Fruit fly (Drosophila melanogaster) whole organism, adult: ENCODE results near the gene CG18558.

ENCODE experiments used
- CG11617 ChIP-seq: fragments of 200-800 bp; sonication (Bioruptor generic); optimal IDR thresholded peaks from 2 replicates; lab custom pipeline; 2017; ENCODE audit warnings: mild to moderate bottlenecking, missing biosample characterization, missing genetic modification reagents, missing genetic modification characterization
- CG12768 ChIP-seq: fragments of 200-800 bp; sonication (Bioruptor generic); optimal IDR thresholded peaks from 2 replicates; lab custom pipeline; 2017; ENCODE audit warnings: missing biosample characterization, missing genetic modification characterization, mild to moderate bottlenecking, moderate library complexity, missing genetic modification reagents
- CG14711 ChIP-seq: fragments of 200-800 bp; sonication (Bioruptor generic); optimal IDR thresholded peaks from 2 replicates; lab custom pipeline; 2018; ENCODE audit warnings: missing biosample characterization, mild to moderate bottlenecking, missing genetic modification characterization, moderate library complexity
- CG1620 ChIP-seq: fragments of 200-800 bp; sonication (Bioruptor generic); optimal IDR thresholded peaks from 2 replicates; lab custom pipeline; 2016; ENCODE audit warnings: missing biosample characterization, missing genetic modification characterization
- CG33017 ChIP-seq: fragments of 200-800 bp; sonication (Bioruptor generic); optimal IDR thresholded peaks from 2 replicates; lab custom pipeline; 2018; ENCODE audit warnings: missing biosample characterization, mild to moderate bottlenecking, missing genetic modification characterization, moderate library complexity
- CG5204 ChIP-seq: fragments of 200-800 bp; sonication (Bioruptor generic); optimal IDR thresholded peaks from 2 replicates; lab custom pipeline; 2016; ENCODE audit warnings: missing biosample characterization, missing genetic modification characterization
- CG7045 ChIP-seq: fragments of 200-800 bp; sonication (Bioruptor generic); optimal IDR thresholded peaks from 2 replicates; lab custom pipeline; 2017; ENCODE audit warnings: missing biosample characterization, mild to moderate bottlenecking, missing genetic modification characterization
- CG7101 ChIP-seq: fragments of 200-800 bp; sonication (Bioruptor generic); optimal IDR thresholded peaks from 2 replicates; lab custom pipeline; 2018; ENCODE audit warnings: missing biosample characterization, mild to moderate bottlenecking, missing genetic modification characterization, moderate library complexity
- Clk ChIP-seq: fragments of 200-800 bp; sonication (Bioruptor generic); optimal IDR thresholded peaks from 2 replicates; lab custom pipeline; 2017; ENCODE audit warnings: missing biosample characterization, missing genetic modification characterization
- Crg-1 ChIP-seq: fragments of 200-800 bp; sonication (Bioruptor generic); optimal IDR thresholded peaks from 2 replicates; lab custom pipeline; 2016; ENCODE audit warnings: missing biosample characterization, missing genetic modification characterization
- Hr96 ChIP-seq: fragments of 200-800 bp; sonication (Bioruptor generic); optimal IDR thresholded peaks from 2 replicates; lab custom pipeline; 2016; ENCODE audit warnings: missing biosample characterization, missing genetic modification characterization
- Mnt ChIP-seq: fragments of 200-800 bp; sonication (Bioruptor generic); optimal IDR thresholded peaks from 2 replicates; lab custom pipeline; 2016; ENCODE audit warnings: missing biosample characterization, mild to moderate bottlenecking, missing genetic modification characterization
- bab1 ChIP-seq: fragments of 200-800 bp; sonication (Bioruptor generic); optimal IDR thresholded peaks from 3 replicates; lab custom pipeline; 2019; ENCODE audit warnings: missing biosample characterization, mild to moderate bottlenecking, missing genetic modification characterization, moderate library complexity
- cic ChIP-seq: fragments of 200-800 bp; sonication (Bioruptor generic); optimal IDR thresholded peaks from 2 replicates; lab custom pipeline; 2017; ENCODE audit warnings: missing biosample characterization, mild to moderate bottlenecking, missing genetic modification characterization, moderate library complexity
- cnc ChIP-seq, 2 experiments: fragments of >200 bp; optimal IDR thresholded peaks; 2 replicates each; lab custom pipeline; 2017
- kay ChIP-seq: fragments of 200-800 bp; sonication (Bioruptor generic); peaks from one replicate; lab custom pipeline; 2016; ENCODE audit warnings: missing biosample characterization, missing genetic modification characterization, borderline replicate concordance
- ovo ChIP-seq: fragments of 200-800 bp; sonication (Bioruptor generic); optimal IDR thresholded peaks from 2 replicates; lab custom pipeline; 2016; ENCODE audit warnings: missing biosample characterization, missing genetic modification characterization
- pad ChIP-seq: fragments of 200-800 bp; sonication (Bioruptor generic); optimal IDR thresholded peaks from 3 replicates; lab custom pipeline; 2017; ENCODE audit warnings: missing biosample characterization, missing genetic modification characterization, mild to moderate bottlenecking, moderate library complexity, missing genetic modification reagents
- tj ChIP-seq: fragments of 200-800 bp; sonication (Bioruptor generic); optimal IDR thresholded peaks from 3 replicates; lab custom pipeline; 2017; ENCODE audit warnings: missing biosample characterization, mild to moderate bottlenecking, missing genetic modification characterization, moderate library complexity
- toe ChIP-seq: fragments of 200-800 bp; sonication (Bioruptor generic); optimal IDR thresholded peaks from 2 replicates; lab custom pipeline; 2016; ENCODE audit warnings: missing biosample characterization, missing genetic modification characterization

The CG18558 gene

DNA sequence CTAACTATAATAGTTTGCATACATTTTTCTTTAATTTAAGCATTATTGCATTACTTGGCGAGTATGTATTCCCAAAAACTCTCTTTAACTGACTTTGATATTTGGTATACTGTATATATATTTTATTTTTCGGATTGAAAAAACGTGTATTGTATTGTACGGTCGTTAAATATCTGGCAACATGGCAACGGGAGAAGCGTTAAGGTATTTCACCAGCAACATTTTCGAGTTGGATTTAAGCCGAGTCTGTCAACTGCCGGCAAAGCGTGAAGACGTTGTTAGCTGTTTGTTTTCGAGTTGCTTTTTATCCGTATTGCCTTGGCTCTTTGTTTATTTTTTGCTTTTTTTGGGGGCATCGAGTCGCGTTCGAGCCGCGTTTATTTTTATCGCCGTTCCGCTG, 4.5 kb downstream of the CG18558 start, which contains the start of gene CG2975:
TSS of gene CG2975 (plus strand) at position 275 of the 400 bp plus-strand sequence.
- no peak for TF ChIP-seq CG7101 (tag; lab: Kevin White, UChicago)
- no peak for TF ChIP-seq Mnt (GFP tag; lab: Kevin White, UChicago)
- TF ChIP-seq tj (GFP tag; lab: Kevin White, UChicago): no peak
- no peak for TF ChIP-seq Clk (GFP tag; lab: Kevin White, UChicago)
- TF ChIP-seq CG12768 (GFP tag; lab: Kevin White, UChicago): no peak
- no peak for TF ChIP-seq CG14711 (tag; lab: Kevin White, UChicago)
- TF ChIP-seq toe (GFP tag; lab: Kevin White, UChicago): no peak
- TF ChIP-seq ovo: no peak
- no peak for TF ChIP-seq bab1 (GFP tag; lab: Kevin White, UChicago)
- TF ChIP-seq CG5204 (GFP tag; lab: Kevin White, UChicago): no peak
- TF ChIP-seq CG7045 (GFP tag; lab: Kevin White, UChicago): no peak
- no peak for TF ChIP-seq kay (GFP tag; lab: Kevin White, UChicago)
- no peak for TF ChIP-seq pad (GFP tag; lab: Kevin White, UChicago)
- no peak for TF ChIP-seq cnc (optimal IDR thresholded peaks at IDR 0.05; lab: Kevin White, UChicago)
- no peak for TF ChIP-seq CG11617 (GFP tag; lab: Kevin White, UChicago)
- TF ChIP-seq Hr96 (GFP tag; lab: Kevin White, UChicago): no peak
- no peak for TF ChIP-seq cic (GFP tag; lab: Kevin White, UChicago)
- no peak for TF ChIP-seq CG33017

dm6 chr2L:2837742-2838461, 6.4 kb downstream of the CG18558 start, which contains the start of the genes CG3119 and Cpr23B:
CG3119 (minus strand) TSS chr2L:2837833.
Cpr23B (plus strand) TSS chr2L:2838411.
- TF ChIP-seq Clk (GFP tag; lab: Kevin White, UChicago): no peak
- TF ChIP-seq toe (GFP tag; lab: Kevin White, UChicago): no peak
- no peak for TF ChIP-seq bab1 (GFP tag; lab: Kevin White, UChicago)
- no peak for TF ChIP-seq pad (GFP tag; lab: Kevin White, UChicago)
- no peak for TF ChIP-seq CG11617 (GFP tag; lab: Kevin White, UChicago)
- no peak for TF ChIP-seq cic (GFP tag; lab: Kevin White, UChicago)
- no peak for TF ChIP-seq CG33017
- no peak for TF ChIP-seq cnc (optimal IDR thresholded peaks at IDR 0.05; lab: Kevin White, UChicago)
- TF ChIP-seq CG1620: no peak
- no peak for TF ChIP-seq CG14711 (tag; lab: Kevin White, UChicago)
- no peak for TF ChIP-seq CG12768 (GFP tag; lab: Kevin White, UChicago)
- TF ChIP-seq kay (GFP tag; lab: Kevin White, UChicago): no peak
- TF ChIP-seq tj (GFP tag; lab: Kevin White, UChicago): no peak
- no peak for TF ChIP-seq CG7045 (GFP tag; lab: Kevin White, UChicago)
- TF ChIP-seq CG5204 (GFP tag; lab: Kevin White, UChicago): no peak
- no peak for TF ChIP-seq ovo

DNA sequence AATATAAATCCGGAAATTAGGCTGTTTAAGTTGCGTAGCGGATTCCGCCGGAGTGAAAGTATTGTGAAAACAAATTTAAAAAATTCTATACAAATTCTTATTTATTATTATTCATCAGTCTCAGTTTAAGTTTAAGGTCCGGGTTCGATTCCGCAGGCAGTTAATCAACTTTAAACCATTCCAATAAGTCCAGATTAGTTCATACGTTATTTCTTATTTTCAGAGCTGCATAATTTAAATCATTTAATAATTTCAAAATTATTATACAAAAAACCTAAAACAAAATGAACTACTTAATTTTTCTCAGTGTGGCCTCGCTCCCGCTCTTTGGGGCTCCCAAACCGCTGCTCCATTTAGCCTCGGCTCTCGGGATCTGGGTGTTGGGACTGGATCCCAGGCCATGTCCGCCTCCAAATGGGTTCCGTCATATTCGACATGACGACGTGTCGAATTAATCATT, 13.9 kb downstream of the CG18558 start:
- TF ChIP-seq toe (GFP tag; lab: Kevin White, UChicago) (peak; percentile 9), CG5204 (GFP tag; lab: Kevin White, UChicago) (peak; percentile 32), kay (GFP tag; lab: Kevin White, UChicago) (no peak), Crg-1 (GFP tag; lab: Kevin White, UChicago) (no peak), bab1 (GFP tag; lab: Kevin White, UChicago) (peak; percentile 12), CG7101 (tag; lab: Kevin White, UChicago) (no peak), CG7045 (GFP tag; lab: Kevin White, UChicago) (peak; percentile 56), CG11617 (GFP tag; lab: Kevin White, UChicago) (no peak)

- peak; percentile 18 for TF ChIP-seq pad (GFP tag; lab: Kevin White, UChicago)
- TF ChIP-seq ovo: peak; percentile 13
- no peak for TF ChIP-seq Clk (GFP tag; lab: Kevin White, UChicago)
Observed at dm6 chr2L:2829637-2830340, 14.5 kb downstream of the CG18558 start, which contains the start of gene Duox. Duox (minus strand) TSS chr2L:2830248.

DNA sequence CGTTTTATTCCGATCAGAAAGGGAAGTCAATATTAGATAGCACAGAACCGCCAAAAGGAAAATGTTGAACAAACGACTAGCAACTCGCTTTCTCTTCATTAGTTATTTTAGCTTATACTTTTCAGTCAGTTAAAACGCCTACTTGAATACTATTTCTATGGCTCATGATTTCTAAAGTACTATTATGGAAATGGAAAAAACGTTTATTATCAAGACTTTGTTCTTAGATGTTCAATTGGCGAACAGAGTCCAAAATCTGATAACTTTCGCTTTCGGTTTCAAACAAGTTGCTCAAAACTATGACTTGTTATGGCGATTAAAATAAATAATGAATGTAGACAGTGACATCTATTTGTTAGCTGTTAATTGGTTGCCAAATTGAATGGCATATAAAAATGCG, 18.9 kb downstream of the CG18558 start, which contains the start of gene CG3123:
TSS of gene CG3123 (minus strand) at position 101 of the 400 bp plus-strand sequence.
- TF ChIP-seq tj (GFP tag; lab: Kevin White, UChicago) (no peak), toe (GFP tag; lab: Kevin White, UChicago) (no peak), CG7101 (tag; lab: Kevin White, UChicago) (no peak), Mnt (GFP tag; lab: Kevin White, UChicago) (no peak)

DNA sequence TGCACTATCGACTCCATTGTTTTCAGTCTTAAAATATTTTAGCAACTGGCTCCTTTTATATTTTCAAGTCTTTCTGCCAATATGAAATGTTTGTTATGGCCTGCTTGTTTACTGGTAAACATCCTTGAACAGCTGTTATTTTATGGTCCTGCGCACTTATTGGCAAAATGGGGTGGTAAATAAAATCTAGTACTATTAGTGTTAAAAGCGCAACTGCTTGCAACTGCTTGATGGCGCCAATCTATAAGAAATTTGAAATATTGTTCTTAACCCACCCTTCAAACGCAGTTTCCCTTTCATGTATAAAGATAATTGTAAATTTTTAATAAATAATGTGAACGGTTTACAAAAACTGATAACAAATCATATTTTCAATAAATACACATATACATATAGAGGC, 28.6 kb downstream of the CG18558 start, which contains the start of gene G6P:
TSS of gene G6P (minus strand) at position 88 of the 400 bp plus-strand sequence.
- no peak for TF ChIP-seq bab1 (GFP tag; lab: Kevin White, UChicago)
- no peak for TF ChIP-seq Clk (GFP tag; lab: Kevin White, UChicago)
- no peak for TF ChIP-seq Crg-1 (GFP tag; lab: Kevin White, UChicago)
- TF ChIP-seq cic (GFP tag; lab: Kevin White, UChicago): no peak
- no peak for TF ChIP-seq CG7045 (GFP tag; lab: Kevin White, UChicago)
- TF ChIP-seq kay (GFP tag; lab: Kevin White, UChicago): no peak
- no peak for TF ChIP-seq tj (GFP tag; lab: Kevin White, UChicago)
- no peak for TF ChIP-seq pad (GFP tag; lab: Kevin White, UChicago)
- no peak for TF ChIP-seq Hr96 (GFP tag; lab: Kevin White, UChicago)
- TF ChIP-seq CG33017: no peak
- TF ChIP-seq CG7101 (tag; lab: Kevin White, UChicago): no peak
- TF ChIP-seq CG5204 (GFP tag; lab: Kevin White, UChicago): no peak
- TF ChIP-seq CG11617 (GFP tag; lab: Kevin White, UChicago): no peak
- TF ChIP-seq ovo: no peak
- TF ChIP-seq CG1620: no peak
- TF ChIP-seq CG12768 (GFP tag; lab: Kevin White, UChicago): no peak
- no peak for TF ChIP-seq CG14711 (tag; lab: Kevin White, UChicago)
